Worm (Caenorhabditis elegans): Measurements from ENCODE around the gene sir-2.1.
"Not testable (repeated sequence)": the region's sequence is repeated elsewhere in the genome, so short reads cannot be mapped to it uniquely, and the experiment has no call there.

Gene sir-2.1

ce11 chrIV:10330962-10331361 lies 35.1 kb downstream of the sir-2.1 start (continued):
- no peak for TF ChIP-seq aly-2 (tag; optimal IDR thresholded peaks at IDR 0.05)
- TF ChIP-seq ama-1 (optimal IDR thresholded peaks at IDR 0.05): no peak
- TF ChIP-seq nhr-28 (tag; optimal IDR thresholded peaks at IDR 0.05): no peak
- TF ChIP-seq ceh-16 (tag; optimal IDR thresholded peaks at IDR 0.05): no peak
- no peak for TF ChIP-seq nhr-11 (tag; optimal IDR thresholded peaks at IDR 0.05)
- TF ChIP-seq unc-62 (GFP tag; optimal IDR thresholded peaks at IDR 0.05): no peak
- no peak for TF ChIP-seq nhr-77 (tag; optimal IDR thresholded peaks at IDR 0.05)
- TF ChIP-seq mml-1 (tag; optimal IDR thresholded peaks at IDR 0.05): no peak
- TF ChIP-seq nhr-237 (tag; optimal IDR thresholded peaks at IDR 0.05): no peak
- no peak for TF ChIP-seq pha-4 (tag; optimal IDR thresholded peaks at IDR 0.05)

- TF ChIP-seq elt-2, pha-4, lin-39 (tag; optimal IDR thresholded peaks at IDR 0.05): not testable (repeated sequence)
These were observed 43.4 kb downstream of the sir-2.1 start, which contains the start of gene R09E10.1 for ce11 chrIV:10322650-10323049. TSS of gene R09E10.1 (minus strand) at chrIV:10322750.

ce11 chrIV:10318199-10318598 lies 47.8 kb downstream of the sir-2.1 start, which contains the start of gene R09E10.2:
TSS of gene R09E10.2 (minus strand) at chrIV:10318299.
- TF ChIP-seq nhr-25 (tag; optimal IDR thresholded peaks at IDR 0.05): no peak
- TF ChIP-seq ceh-9 (tag; optimal IDR thresholded peaks at IDR 0.05): no peak
- no peak for TF ChIP-seq lin-39 (tag; optimal IDR thresholded peaks at IDR 0.05)
- no peak for TF ChIP-seq nhr-12 (tag; optimal IDR thresholded peaks at IDR 0.05)
- TF ChIP-seq nhr-76 (tag; optimal IDR thresholded peaks at IDR 0.05): no peak
- no peak for TF ChIP-seq fos-1 (tag; optimal IDR thresholded peaks at IDR 0.05)
- TF ChIP-seq pha-4 (tag; optimal IDR thresholded peaks at IDR 0.05): no peak
- TF ChIP-seq R02D3.7 (tag; optimal IDR thresholded peaks at IDR 0.05): no peak

ce11 chrIV:10313565-10313964 lies 52.5 kb downstream of the sir-2.1 start, which contains the start of gene acs-18:
TSS of gene acs-18 (minus strand) at chrIV:10313665.
- TF ChIP-seq sea-2 (GFP tag; optimal IDR thresholded peaks at IDR 0.05): no peak
- no peak for TF ChIP-seq pha-4 (tag; optimal IDR thresholded peaks at IDR 0.05)
- no peak for TF ChIP-seq nhr-77 (tag; optimal IDR thresholded peaks at IDR 0.05)
- TF ChIP-seq ceh-16 (tag; optimal IDR thresholded peaks at IDR 0.05): no peak
- TF ChIP-seq aly-2 (tag; optimal IDR thresholded peaks at IDR 0.05): no peak
- TF ChIP-seq mdl-1 (tag; optimal IDR thresholded peaks at IDR 0.05): no peak
- no peak for TF ChIP-seq mml-1 (tag; optimal IDR thresholded peaks at IDR 0.05)
